Worm (Caenorhabditis elegans): ENCODE measurements around the gene pyk-2.
A peak's percentile ranks its signal among the peaks of the same experiment; 100 is the strongest.

Gene pyk-2

DNA sequence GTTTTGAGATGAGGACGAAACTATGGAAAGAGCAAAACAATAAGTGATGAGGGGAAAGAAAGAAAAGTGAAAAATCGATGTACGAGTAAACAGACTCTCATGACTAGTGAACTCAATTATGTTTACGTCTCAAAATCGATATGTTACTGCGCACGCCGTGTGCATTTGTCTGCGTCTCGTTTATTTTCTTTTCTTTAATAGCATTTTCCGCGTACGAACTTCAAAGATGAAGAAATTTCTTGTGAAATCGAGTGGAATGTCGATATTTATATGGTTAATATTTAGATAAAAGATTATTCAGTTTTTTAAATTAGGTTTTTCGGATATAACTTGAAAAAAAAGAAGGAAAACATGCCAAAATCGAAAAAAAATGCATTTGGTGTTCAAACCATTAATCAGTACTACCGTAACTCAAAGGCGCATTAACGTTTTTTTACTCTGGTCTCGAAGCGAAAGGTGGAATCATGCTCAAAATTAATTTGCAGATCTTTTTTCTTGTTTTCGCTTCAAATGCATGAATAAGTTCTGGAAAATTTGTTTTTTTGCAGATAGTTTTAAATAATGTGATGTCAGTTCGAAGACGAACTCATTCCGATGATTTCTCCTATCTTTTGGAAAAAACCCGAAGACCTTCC, 27.3 kb downstream of the pyk-2 start, which contains the start of gene fic-1:
fic-1 (plus strand) TSS at position 549 of the 635 bp plus-strand sequence.
- peak; percentile 81 for TF ChIP-seq nhr-129 (tag; optimal IDR thresholded peaks at IDR 0.05)
- no peak for TF ChIP-seq peb-1 (tag; optimal IDR thresholded peaks at IDR 0.05)
- TF ChIP-seq lsy-2 (tag; optimal IDR thresholded peaks at IDR 0.05), result peak; percentile 37 to 83
- TF ChIP-seq ztf-4 (tag; optimal IDR thresholded peaks at IDR 0.05), result peak; percentile 63
- TF ChIP-seq unc-39 (tag; optimal IDR thresholded peaks at IDR 0.05), result no peak
- TF ChIP-seq unc-55 (GFP tag; optimal IDR thresholded peaks at IDR 0.05), result peak; percentile 94
- TF ChIP-seq aly-2 (tag; optimal IDR thresholded peaks at IDR 0.05), result no peak
- TF ChIP-seq nhr-23 (tag; optimal IDR thresholded peaks at IDR 0.05), result no peak
- no peak for TF ChIP-seq mbf-1 (tag; optimal IDR thresholded peaks at IDR 0.05)
- TF ChIP-seq crh-2 (tag; optimal IDR thresholded peaks at IDR 0.05), result peak; percentile 90
- peak; percentile 74 for TF ChIP-seq lin-13 (GFP tag; optimal IDR thresholded peaks at IDR 0.05)
- no peak for TF ChIP-seq elt-1 (tag; optimal IDR thresholded peaks at IDR 0.05)
- peak; percentile 92 for TF ChIP-seq C34F6.9 (tag; optimal IDR thresholded peaks at IDR 0.05)
- TF ChIP-seq zag-1 (tag; optimal IDR thresholded peaks at IDR 0.05), result peak; percentile 64
- peak; percentile 56 for TF ChIP-seq nhr-6 (tag; optimal IDR thresholded peaks at IDR 0.05)
- peak; percentile 36 for TF ChIP-seq snpc-4 (tag; optimal IDR thresholded peaks at IDR 0.05)
- TF ChIP-seq ztf-11 (tag; optimal IDR thresholded peaks at IDR 0.05), result no peak
- no peak for TF ChIP-seq ceh-82 (tag; optimal IDR thresholded peaks at IDR 0.05)
- TF ChIP-seq nhr-11 (tag; optimal IDR thresholded peaks at IDR 0.05), result no peak
- TF ChIP-seq mdl-1 (tag; optimal IDR thresholded peaks at IDR 0.05), result peak; percentile 77 to 84
- TF ChIP-seq blmp-1 (tag; optimal IDR thresholded peaks at IDR 0.05; ENCODE audit: insufficient read depth), result no peak
- TF ChIP-seq fos-1 (tag; optimal IDR thresholded peaks at IDR 0.05), result peak; percentile 19
- peak; percentile 44 for TF ChIP-seq F13H6.1 (tag; optimal IDR thresholded peaks at IDR 0.05)
- TF ChIP-seq nhr-237 (tag; optimal IDR thresholded peaks at IDR 0.05), result no peak
- no peak for TF ChIP-seq nhr-21 (tag; optimal IDR thresholded peaks at IDR 0.05)
- TF ChIP-seq sem-4 (tag; optimal IDR thresholded peaks at IDR 0.05), result peak; percentile 33
- TF ChIP-seq skn-1 (tag; optimal IDR thresholded peaks at IDR 0.05), result peak; percentile 38
- TF ChIP-seq lin-39 (tag; optimal IDR thresholded peaks at IDR 0.05), result no peak
- peak; percentile 51 for TF ChIP-seq mab-5 (tag; optimal IDR thresholded peaks at IDR 0.05)
- no peak for TF ChIP-seq egl-27 (tag; optimal IDR thresholded peaks at IDR 0.05)
- TF ChIP-seq ama-1 (optimal IDR thresholded peaks at IDR 0.05), result peak; percentile 24
- peak; percentile 84 for TF ChIP-seq sma-9 (GFP tag; optimal IDR thresholded peaks at IDR 0.05)
- TF ChIP-seq sma-9 (tag; optimal IDR thresholded peaks at IDR 0.05), result no peak
- no peak for TF ChIP-seq nhr-77 (tag; optimal IDR thresholded peaks at IDR 0.05)
- no peak for TF ChIP-seq nhr-12 (tag; optimal IDR thresholded peaks at IDR 0.05)
- TF ChIP-seq alr-1 (tag; optimal IDR thresholded peaks at IDR 0.05), result no peak
- no peak for TF ChIP-seq Y55F3AM.14 (GFP tag; optimal IDR thresholded peaks at IDR 0.05)
- peak; percentile 22 for TF ChIP-seq sma-3 (GFP tag; optimal IDR thresholded peaks at IDR 0.05)

DNA sequence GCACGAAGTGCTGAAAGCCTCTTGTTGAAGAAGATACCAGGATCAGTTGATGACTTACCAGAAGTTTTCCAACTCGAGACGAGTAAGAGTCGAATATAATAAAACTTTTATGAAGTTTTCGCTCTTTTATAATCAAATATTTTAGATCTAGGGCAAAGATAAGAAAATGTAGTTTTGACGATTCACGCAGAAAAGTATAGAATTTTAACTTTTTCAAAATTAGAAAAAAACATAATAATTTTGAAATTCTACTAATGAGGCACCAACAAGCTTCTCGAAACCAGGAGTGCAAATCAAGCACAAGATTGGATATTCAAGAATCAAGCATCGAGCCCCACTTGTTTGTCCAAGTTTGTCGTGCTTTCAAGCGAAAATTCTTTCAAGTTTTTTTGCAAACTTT, 39.1 kb downstream of the pyk-2 start, which contains the start of gene Y69E1A.1:
Y69E1A.1 (minus strand) TSS at position 101 of the 400 bp plus-strand sequence.
- TF ChIP-seq lsy-2 (tag; optimal IDR thresholded peaks at IDR 0.05) (no peak), zag-1 (tag; optimal IDR thresholded peaks at IDR 0.05) (no peak), R02D3.7 (tag; optimal IDR thresholded peaks at IDR 0.05) (no peak), mbf-1 (tag; optimal IDR thresholded peaks at IDR 0.05) (no peak), nhr-10 (tag; optimal IDR thresholded peaks at IDR 0.05) (no peak), nhr-21 (tag; optimal IDR thresholded peaks at IDR 0.05) (no peak), nhr-6 (tag; optimal IDR thresholded peaks at IDR 0.05) (no peak), egl-27 (tag; optimal IDR thresholded peaks at IDR 0.05) (no peak), alr-1 (tag; optimal IDR thresholded peaks at IDR 0.05) (no peak), ZK546.5 (tag; optimal IDR thresholded peaks at IDR 0.05) (no peak), ztf-11 (tag; optimal IDR thresholded peaks at IDR 0.05) (no peak), nhr-77 (tag; optimal IDR thresholded peaks at IDR 0.05) (no peak), elt-3 (tag; optimal IDR thresholded peaks at IDR 0.05) (no peak), aly-2 (tag; optimal IDR thresholded peaks at IDR 0.05) (no peak), unc-62 (GFP tag; optimal IDR thresholded peaks at IDR 0.05) (no peak), lin-39 (tag; optimal IDR thresholded peaks at IDR 0.05) (no peak), elt-1 (tag; optimal IDR thresholded peaks at IDR 0.05) (no peak)

Data from whole organism, L2 larva.